Worm (Caenorhabditis elegans) whole organism, early embryonic: ENCODE data around the gene F22E5.13.
"Not testable (repeated sequence)": the region's sequence is repeated elsewhere in the genome, so short reads cannot be mapped to it uniquely, and the experiment has no call there.

ENCODE experiments used
- B0310.2 ChIP-seq: sonication (generic microtip); optimal IDR thresholded peaks from 2 replicates; lab custom pipeline; 2016; ENCODE audit warnings: mild to moderate bottlenecking, missing genetic modification characterization, missing compliant biosample characterization
- F13C5.2 ChIP-seq: sonication (generic microtip); optimal IDR thresholded peaks from 2 replicates; lab custom pipeline; 2017; ENCODE audit warnings: mild to moderate bottlenecking, missing genetic modification characterization, inconsistent platforms, missing compliant biosample characterization
- aly-1 ChIP-seq: sonication (generic microtip); optimal IDR thresholded peaks from 2 replicates; lab custom pipeline; 2016; ENCODE audit warnings: missing genetic modification characterization, missing compliant biosample characterization
- ama-1 ChIP-seq: fragments of 150-350 bp; optimal IDR thresholded peaks from 2 replicates; lab custom pipeline; 2014
- ceh-13 ChIP-seq: fragments of 200-800 bp; sonication (Bioruptor generic); optimal IDR thresholded peaks from 2 replicates; lab custom pipeline; 2018; ENCODE audit warnings: mild to moderate bottlenecking, missing genetic modification characterization, missing compliant biosample characterization
- ceh-36 ChIP-seq: sonication (generic microtip); optimal IDR thresholded peaks from 2 replicates; lab custom pipeline; 2016; ENCODE audit warnings: missing genetic modification characterization, inconsistent platforms, missing compliant biosample characterization
- ets-7 ChIP-seq: sonication (generic microtip); optimal IDR thresholded peaks from 2 replicates; lab custom pipeline; 2016; ENCODE audit warnings: missing genotype, missing genetic modification characterization, missing compliant biosample characterization
- flt-1 ChIP-seq: fragments of 200-800 bp; sonication (Bioruptor generic); IDR thresholded peaks from 2 replicates; pipeline ENCODE4 v1.3.6; 2022; ENCODE audit warnings: missing genetic modification characterization, missing compliant biosample characterization
- hmg-4 ChIP-seq: fragments of 200-800 bp; sonication (Bioruptor generic); optimal IDR thresholded peaks from 2 replicates; lab custom pipeline; 2018; ENCODE audit warnings: mild to moderate bottlenecking, missing genetic modification characterization, missing compliant biosample characterization
- hnd-1 ChIP-seq: sonication (generic microtip); optimal IDR thresholded peaks from 2 replicates; lab custom pipeline; 2016; ENCODE audit warnings: missing genetic modification characterization, missing compliant biosample characterization
- pes-1 ChIP-seq: fragments of 200-800 bp; sonication (Bioruptor generic); IDR thresholded peaks from 2 replicates; pipeline ENCODE4 v1.3.6; 2022; ENCODE audit warnings: missing genetic modification reagents, missing genetic modification characterization, missing compliant biosample characterization
- scrt-1 ChIP-seq: fragments of 200-800 bp; sonication (Bioruptor generic); IDR thresholded peaks from 2 replicates; pipeline ENCODE4 v1.3.6; 2022; ENCODE audit warnings: missing genetic modification characterization, missing compliant biosample characterization
- sea-1 ChIP-seq: fragments of 200-800 bp; sonication (Bioruptor generic); conservative IDR thresholded peaks from 2 replicates; pipeline ENCODE4 v1.3.6; 2022; ENCODE audit warnings: missing genetic modification characterization, missing compliant biosample characterization
- tbx-11 ChIP-seq: fragments of 200-800 bp; sonication (Bioruptor generic); IDR thresholded peaks from 2 replicates; pipeline ENCODE4 v1.3.6; 2022; ENCODE audit warnings: missing genetic modification characterization, missing compliant biosample characterization
- tbx-37 ChIP-seq: fragments of 200-800 bp; sonication (Bioruptor generic); conservative IDR thresholded peaks from 2 replicates; pipeline ENCODE4 v1.3.6; 2022; ENCODE audit warnings: missing genetic modification reagents, missing genetic modification characterization, missing compliant biosample characterization
- tra-4 ChIP-seq: sonication (generic microtip); optimal IDR thresholded peaks from 2 replicates; lab custom pipeline; 2017; ENCODE audit warnings: missing genetic modification characterization, missing compliant biosample characterization

Gene F22E5.13

ce11 chrII:2610202-2610912 is 39.1 kb downstream of the F22E5.13 start, which contains the start of gene sri-38:
Gene sri-38, plus strand, starts transcription at chrII:2610862.
- TF ChIP-seq ceh-13 (no peak), tbx-37 (GFP tag; lab: Robert Waterston, UW) (no peak), hmg-4 (GFP tag; lab: Kevin White, UChicago) (no peak), ets-7 (tag; lab: Kevin White, UChicago) (no peak), hnd-1 (no peak), tbx-11 (no peak)

- no peak for TF ChIP-seq ceh-13
- no peak for TF ChIP-seq tra-4 (tag; lab: Kevin White, UChicago)
- TF ChIP-seq ceh-36 (tag; lab: Kevin White, UChicago), result no peak
- TF ChIP-seq F13C5.2 (tag; lab: Kevin White, UChicago), result no peak
- no peak for TF ChIP-seq scrt-1 (GFP tag; lab: Robert Waterston, UW)
- TF ChIP-seq aly-1, result no peak
- TF ChIP-seq hnd-1, result no peak
- TF ChIP-seq hmg-4 (GFP tag; lab: Kevin White, UChicago), result no peak
- TF ChIP-seq tbx-11, result no peak
- TF ChIP-seq sea-1 (GFP tag; lab: Robert Waterston, UW), result no peak
- no peak for TF ChIP-seq ama-1 (lab: Kevin White, UChicago)
- TF ChIP-seq B0310.2 (tag; lab: Kevin White, UChicago), result no peak
- TF ChIP-seq pes-1, result no peak
Measured at ce11 chrII:2605319-2605718, 44.1 kb downstream of the F22E5.13 start, which contains the start of gene sri-77. Gene sri-77, minus strand, starts transcription at chrII:2605419.

- TF ChIP-seq B0310.2 (tag; lab: Kevin White, UChicago) (no peak), aly-1 (no peak), sea-1 (GFP tag; lab: Robert Waterston, UW) (no peak), tra-4 (tag; lab: Kevin White, UChicago) (no peak), scrt-1 (GFP tag; lab: Robert Waterston, UW) (no peak), ceh-13 (no peak), pes-1 (no peak), hnd-1 (no peak), ama-1 (lab: Kevin White, UChicago) (no peak), flt-1 (GFP tag; lab: Robert Waterston, UW) (no peak), tbx-11 (no peak), tbx-37 (GFP tag; lab: Robert Waterston, UW) (no peak), F13C5.2 (tag; lab: Kevin White, UChicago) (no peak)
Measured at ce11 chrII:2600931-2601330, 48.5 kb downstream of the F22E5.13 start.

- TF ChIP-seq sea-1 (GFP tag; lab: Robert Waterston, UW); tbx-11; ama-1 (lab: Kevin White, UChicago): not testable (repeated sequence)
Measured at ce11 chrII:2600176-2600575, 49.3 kb downstream of the F22E5.13 start, which contains the start of gene F33H12.1. Gene F33H12.1, plus strand, starts transcription at chrII:2600476.
